Worm (Caenorhabditis elegans): ENCODE measurements around the gene C14E2.3.

DNA sequence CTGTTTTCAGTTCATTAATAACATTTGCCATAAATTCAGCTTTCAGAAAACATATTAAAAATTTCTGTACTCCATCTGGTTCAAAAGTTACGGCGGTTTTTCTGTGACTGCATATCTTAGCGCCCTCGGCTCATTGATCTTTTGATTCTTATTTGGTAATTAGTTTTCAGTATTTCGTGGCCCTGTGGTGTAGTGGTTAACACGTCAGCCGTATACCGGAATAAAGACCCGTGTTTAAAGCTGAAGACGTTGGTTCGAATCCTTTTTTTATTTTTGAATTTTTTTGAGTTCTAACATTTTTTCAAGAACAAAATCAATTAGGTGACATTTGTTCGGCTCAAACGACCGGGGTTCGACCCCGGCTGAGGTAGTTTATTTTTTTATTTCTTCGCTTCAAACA, 19.1 kb upstream of the C14E2.3 start:
- TF ChIP-seq lin-39 (tag; optimal IDR thresholded peaks at IDR 0.05), result no peak
- TF ChIP-seq Y5F2A.4 (GFP tag; optimal IDR thresholded peaks at IDR 0.05), result no peak
- no peak for TF ChIP-seq mxl-3 (GFP tag; optimal IDR thresholded peaks at IDR 0.05)
- no peak for TF ChIP-seq lin-15B (tag; optimal IDR thresholded peaks at IDR 0.05)
- TF ChIP-seq dpl-1 (GFP tag; optimal IDR thresholded peaks at IDR 0.05), result no peak
- TF ChIP-seq nhr-77 (tag; optimal IDR thresholded peaks at IDR 0.05), result no peak
- TF ChIP-seq lsy-2 (tag; optimal IDR thresholded peaks at IDR 0.05), result no peak
- no peak for TF ChIP-seq zag-1 (tag; optimal IDR thresholded peaks at IDR 0.05)
- no peak for TF ChIP-seq ceh-82 (tag; optimal IDR thresholded peaks at IDR 0.05)
- TF ChIP-seq unc-39 (tag; optimal IDR thresholded peaks at IDR 0.05), result no peak
- no peak for TF ChIP-seq ZK546.5 (tag; optimal IDR thresholded peaks at IDR 0.05)
- no peak for TF ChIP-seq aha-1 (tag)
- TF ChIP-seq mxl-2 (GFP tag; conservative IDR thresholded peaks at IDR 0.05), result no peak
